Fruit fly (Drosophila melanogaster) whole organism, pupa: ENCODE data around the gene CG34171.

ENCODE experiments used
- CG10348 ChIP-seq: fragments of 200-800 bp; sonication (Bioruptor generic); IDR thresholded peaks from 2 replicates; pipeline ENCODE4 v1.3.6; 2022; ENCODE audit warnings: missing biosample characterization, missing genetic modification characterization
- CG12605 ChIP-seq: fragments of 200-800 bp; sonication (Bioruptor generic); IDR thresholded peaks from 2 replicates; pipeline ENCODE4 v1.3.6; 2022; ENCODE audit warnings: missing biosample characterization, missing genetic modification characterization
- CG13204 ChIP-seq: fragments of 200-800 bp; sonication (Bioruptor generic); optimal IDR thresholded peaks from 2 replicates; lab custom pipeline; 2018; ENCODE audit warnings: missing biosample characterization, mild to moderate bottlenecking, missing genetic modification characterization, moderate library complexity
- CG14655 ChIP-seq: fragments of 200-800 bp; sonication (Bioruptor generic); optimal IDR thresholded peaks from 3 replicates; lab custom pipeline; 2017; ENCODE audit warnings: mild to moderate bottlenecking, missing biosample characterization, missing genetic modification reagents, missing genetic modification characterization
- CG15710 ChIP-seq: fragments of 200-800 bp; sonication (Bioruptor generic); optimal IDR thresholded peaks from 2 replicates; lab custom pipeline; 2018; ENCODE audit warnings: missing biosample characterization, mild to moderate bottlenecking, missing genetic modification characterization, moderate library complexity
- CG17806 ChIP-seq: fragments of 200-800 bp; sonication (Bioruptor generic); optimal IDR thresholded peaks from 2 replicates; lab custom pipeline; 2018; ENCODE audit warnings: missing biosample characterization, mild to moderate bottlenecking, missing genetic modification characterization, moderate library complexity
- CG32121 ChIP-seq: fragments of 200-800 bp; sonication (Bioruptor generic); IDR thresholded peaks from 2 replicates; pipeline ENCODE4 v1.3.6; 2022; ENCODE audit warnings: missing biosample characterization, missing genetic modification characterization
- CG34367 ChIP-seq: fragments of 200-800 bp; sonication (Bioruptor generic); optimal IDR thresholded peaks from 2 replicates; lab custom pipeline; 2018; ENCODE audit warnings: missing biosample characterization, mild to moderate bottlenecking, missing genetic modification characterization
- CG4496 ChIP-seq: fragments of 200-800 bp; sonication (Bioruptor generic); IDR thresholded peaks from 3 replicates; pipeline ENCODE4 v1.3.6; 2022; ENCODE audit warnings: missing biosample characterization, missing genetic modification characterization
- CG8159 ChIP-seq: fragments of 200-800 bp; sonication (Bioruptor generic); optimal IDR thresholded peaks from 3 replicates; lab custom pipeline; 2018; ENCODE audit warnings: missing biosample characterization, mild to moderate bottlenecking, missing genetic modification characterization, moderate library complexity
- CG8301 ChIP-seq: fragments of 200-800 bp; sonication (Bioruptor generic); optimal IDR thresholded peaks from 2 replicates; lab custom pipeline; 2018; ENCODE audit warnings: missing biosample characterization, mild to moderate bottlenecking, missing genetic modification characterization
- CG9948 ChIP-seq: fragments of 200-800 bp; sonication (Bioruptor generic); optimal IDR thresholded peaks from 2 replicates; lab custom pipeline; 2018; ENCODE audit warnings: missing biosample characterization, mild to moderate bottlenecking, missing genetic modification characterization, moderate library complexity
- D1 ChIP-seq: fragments of 200-800 bp; sonication (Bioruptor generic); optimal IDR thresholded peaks from 2 replicates; lab custom pipeline; 2018; ENCODE audit warnings: missing biosample characterization, mild to moderate bottlenecking, missing genetic modification characterization, moderate library complexity
- EcR ChIP-seq: fragments of 200-800 bp; sonication (Bioruptor generic); optimal IDR thresholded peaks from 3 replicates; lab custom pipeline; 2019; ENCODE audit warnings: missing biosample characterization, missing genetic modification characterization, mild to moderate bottlenecking, moderate library complexity, missing genetic modification reagents
- Ets98B ChIP-seq: fragments of 200-800 bp; sonication (Bioruptor generic); IDR thresholded peaks from 2 replicates; pipeline ENCODE4 v1.3.6; 2022; ENCODE audit warnings: missing biosample characterization, missing genetic modification characterization
- Pif1A ChIP-seq: fragments of 200-800 bp; sonication (Bioruptor generic); optimal IDR thresholded peaks from 3 replicates; lab custom pipeline; 2016; ENCODE audit warnings: missing biosample characterization, missing genetic modification characterization
- Pif1B ChIP-seq: fragments of 200-800 bp; sonication (Bioruptor generic); optimal IDR thresholded peaks from 3 replicates; lab custom pipeline; 2016; ENCODE audit warnings: missing biosample characterization, missing genetic modification characterization
- Snoo ChIP-seq: fragments of 200-800 bp; sonication (Bioruptor generic); optimal IDR thresholded peaks from 3 replicates; lab custom pipeline; 2017; ENCODE audit warnings: missing biosample characterization, mild to moderate bottlenecking, missing genetic modification characterization, inconsistent platforms
- fd96Ca ChIP-seq: fragments of 200-800 bp; sonication (Bioruptor generic); IDR thresholded peaks from 3 replicates; pipeline ENCODE4 v1.3.6; 2022; ENCODE audit warnings: missing biosample characterization, missing genetic modification characterization
- gl ChIP-seq: fragments of 200-800 bp; sonication (Bioruptor generic); optimal IDR thresholded peaks from 2 replicates; lab custom pipeline; 2018; ENCODE audit warnings: missing biosample characterization, mild to moderate bottlenecking, missing genetic modification characterization
- rn ChIP-seq: fragments of 200-800 bp; sonication (Bioruptor generic); IDR thresholded peaks from 2 replicates; pipeline ENCODE4 v1.3.6; 2022; ENCODE audit warnings: missing biosample characterization, missing genetic modification characterization

CG34171 gene

dm6 chr2L:18378291-18378690 lies at the start of gene CG34171:
CG34171 (plus strand) TSS chr2L:18378591.
- TF ChIP-seq CG9948 (tag; lab: Kevin White, UChicago) (no peak), gl (tag; lab: Kevin White, UChicago) (no peak), CG34367 (tag; lab: Kevin White, UChicago) (no peak), Snoo (tag; lab: Kevin White, UChicago) (no peak), CG15710 (tag; lab: Kevin White, UChicago) (no peak), CG17806 (no peak), CG32121 (GFP tag; lab: Robert Waterston, UW) (no peak), CG4496 (no peak), CG13204 (GFP tag; lab: Kevin White, UChicago) (no peak), rn (GFP tag; lab: Robert Waterston, UW) (no peak), CG8159 (tag; lab: Kevin White, UChicago) (no peak), D1 (tag; lab: Kevin White, UChicago) (no peak), Pif1B (GFP tag; lab: Kevin White, UChicago) (no peak), EcR (GFP tag; lab: Kevin White, UChicago) (no peak), CG14655 (GFP tag; lab: Kevin White, UChicago) (no peak), Pif1A (GFP tag; lab: Kevin White, UChicago) (no peak), CG8301 (tag; lab: Kevin White, UChicago) (no peak), CG10348 (GFP tag; lab: Robert Waterston, UW) (no peak)

- TF ChIP-seq CG12605 (GFP tag; lab: Robert Waterston, UW) (peak; percentile 35; the same call in 1 of the 2 replicates), CG17806 (peak; percentile 60), CG15710 (tag; lab: Kevin White, UChicago) (peak; percentile 44), Pif1B (GFP tag; lab: Kevin White, UChicago) (peak; percentile 24), CG4496 (peak; percentile 91), CG8159 (tag; lab: Kevin White, UChicago) (peak; percentile 44), CG10348 (GFP tag; lab: Robert Waterston, UW) (no peak), CG8301 (tag; lab: Kevin White, UChicago) (peak; percentile 77), Pif1A (GFP tag; lab: Kevin White, UChicago) (peak; percentile 62), Snoo (tag; lab: Kevin White, UChicago) (peak; percentile 29), EcR (GFP tag; lab: Kevin White, UChicago) (no peak), D1 (tag; lab: Kevin White, UChicago) (no peak), fd96Ca (peak; percentile 88), Ets98B (peak; percentile 71), CG14655 (GFP tag; lab: Kevin White, UChicago) (peak; percentile 76), CG32121 (GFP tag; lab: Robert Waterston, UW) (peak; percentile 71), rn (GFP tag; lab: Robert Waterston, UW) (peak; percentile 71), CG13204 (GFP tag; lab: Kevin White, UChicago) (no peak), gl (tag; lab: Kevin White, UChicago) (no peak), CG34367 (tag; lab: Kevin White, UChicago) (peak; percentile 21), CG9948 (tag; lab: Kevin White, UChicago) (peak; percentile 58)
These were observed 49.7 kb upstream of the CG34171 start for dm6 chr2L:18328737-18329136.

dm6 chr2L:18331612-18332011 lies 46.8 kb upstream of the CG34171 start:
- TF ChIP-seq CG32121 (GFP tag; lab: Robert Waterston, UW), result peak; percentile 67
- TF ChIP-seq CG17806, result peak; percentile 21
- no peak for TF ChIP-seq CG13204 (GFP tag; lab: Kevin White, UChicago)
- peak; percentile 71 for TF ChIP-seq Ets98B
- TF ChIP-seq CG10348 (GFP tag; lab: Robert Waterston, UW), result no peak
- no peak for TF ChIP-seq CG15710 (tag; lab: Kevin White, UChicago)
- no peak for TF ChIP-seq Snoo (tag; lab: Kevin White, UChicago)
- 0 out of 3 replicates have a peak, but pooled peaks have one; percentile 22 for TF ChIP-seq fd96Ca
- no peak for TF ChIP-seq D1 (tag; lab: Kevin White, UChicago)
- TF ChIP-seq EcR (GFP tag; lab: Kevin White, UChicago), result no peak
- TF ChIP-seq CG9948 (tag; lab: Kevin White, UChicago), result peak; percentile 23
- TF ChIP-seq Pif1B (GFP tag; lab: Kevin White, UChicago), result peak; percentile 3
- TF ChIP-seq Pif1A (GFP tag; lab: Kevin White, UChicago), result no peak
- TF ChIP-seq gl (tag; lab: Kevin White, UChicago), result no peak
- TF ChIP-seq CG8159 (tag; lab: Kevin White, UChicago), result no peak
- TF ChIP-seq CG34367 (tag; lab: Kevin White, UChicago), result peak; percentile 4
- TF ChIP-seq rn (GFP tag; lab: Robert Waterston, UW), result no peak
- TF ChIP-seq CG12605 (GFP tag; lab: Robert Waterston, UW), result no peak
- peak; percentile 76 for TF ChIP-seq CG4496
- peak; percentile 65 for TF ChIP-seq CG8301 (tag; lab: Kevin White, UChicago)
- peak; percentile 61 for TF ChIP-seq CG14655 (GFP tag; lab: Kevin White, UChicago)

- TF ChIP-seq CG8301 (tag; lab: Kevin White, UChicago) (peak; percentile 5), D1 (tag; lab: Kevin White, UChicago) (no peak), Snoo (tag; lab: Kevin White, UChicago) (no peak), CG12605 (GFP tag; lab: Robert Waterston, UW) (no peak), CG15710 (tag; lab: Kevin White, UChicago) (no peak), CG8159 (tag; lab: Kevin White, UChicago) (no peak), gl (tag; lab: Kevin White, UChicago) (no peak), CG13204 (GFP tag; lab: Kevin White, UChicago) (no peak), CG14655 (GFP tag; lab: Kevin White, UChicago) (peak; percentile 36)
These were observed 44.5 kb upstream of the CG34171 start for dm6 chr2L:18333831-18334437.

- TF ChIP-seq Pif1A (GFP tag; lab: Kevin White, UChicago) (no peak), EcR (GFP tag; lab: Kevin White, UChicago) (no peak), CG13204 (GFP tag; lab: Kevin White, UChicago) (no peak), CG32121 (GFP tag; lab: Robert Waterston, UW) (no peak), CG12605 (GFP tag; lab: Robert Waterston, UW) (no peak), CG17806 (no peak)
These were observed 42.8 kb upstream of the CG34171 start for dm6 chr2L:18335641-18336040.
